Fruit fly (Drosophila melanogaster) whole organism, embryonic: ENCODE results near the gene Srpk79D.

Experiments used
- CG1024 ChIP-seq: fragments of 200-800 bp; sonication (Bioruptor generic); IDR thresholded peaks from 2 replicates; pipeline ENCODE4 v1.3.6; 2022; ENCODE audit warnings: missing biosample characterization, missing genetic modification characterization
- CG10462 ChIP-seq: fragments of 200-800 bp; sonication (Bioruptor generic); optimal IDR thresholded peaks from 2 replicates; lab custom pipeline; 2016; ENCODE audit warnings: missing biosample characterization, missing genetic modification characterization
- CG10979 ChIP-seq: fragments of 200-800 bp; sonication (Bioruptor generic); optimal IDR thresholded peaks from 2 replicates; lab custom pipeline; 2018; ENCODE audit warnings: missing biosample characterization, mild to moderate bottlenecking, missing genetic modification characterization, moderate library complexity
- CG12104 ChIP-seq: fragments of 200-800 bp; sonication (Bioruptor generic); optimal IDR thresholded peaks from 3 replicates; lab custom pipeline; 2016; ENCODE audit warnings: missing biosample characterization, missing genetic modification characterization
- CG12155 ChIP-seq: fragments of 200-800 bp; sonication (Bioruptor generic); optimal IDR thresholded peaks from 3 replicates; lab custom pipeline; 2016; ENCODE audit warnings: missing biosample characterization, missing genetic modification characterization
- CG12744 ChIP-seq: fragments of 200-800 bp; sonication (Bioruptor generic); optimal IDR thresholded peaks from 2 replicates; lab custom pipeline; 2016; ENCODE audit warnings: missing biosample characterization, missing genetic modification characterization
- CG13424 ChIP-seq: fragments of 200-800 bp; sonication (Bioruptor generic); optimal IDR thresholded peaks from 2 replicates; lab custom pipeline; 2019; ENCODE audit warnings: missing biosample characterization, mild to moderate bottlenecking, missing genetic modification characterization, moderate library complexity
- CG14667 ChIP-seq: fragments of 200-800 bp; sonication (Bioruptor generic); IDR thresholded peaks from 2 replicates; pipeline ENCODE4 v1.3.6; 2022; ENCODE audit warnings: missing biosample characterization, missing genetic modification characterization
- CG15073 ChIP-seq: fragments of 200-800 bp; sonication (Bioruptor generic); optimal IDR thresholded peaks from 2 replicates; lab custom pipeline; 2016; ENCODE audit warnings: missing biosample characterization, missing genetic modification characterization
- CG18262 ChIP-seq: fragments of 200-800 bp; optimal IDR thresholded peaks from 3 replicates; lab custom pipeline; 2019; ENCODE audit warnings: missing biosample characterization, mild to moderate bottlenecking, missing genetic modification characterization, moderate library complexity
- CG2202 ChIP-seq: fragments of 200-800 bp; sonication (Bioruptor generic); optimal IDR thresholded peaks from 2 replicates; lab custom pipeline; 2018; ENCODE audit warnings: missing biosample characterization, mild to moderate bottlenecking, missing genetic modification characterization
- CG33557 ChIP-seq: fragments of 200-800 bp; sonication (Bioruptor generic); optimal IDR thresholded peaks from 2 replicates; lab custom pipeline; 2019; ENCODE audit warnings: missing biosample characterization, mild to moderate bottlenecking, missing genetic modification characterization, moderate library complexity
- CG42726 ChIP-seq: fragments of 200-800 bp; sonication (Bioruptor generic); IDR thresholded peaks from 2 replicates; pipeline ENCODE4 v1.3.6; 2022; ENCODE audit warnings: missing biosample characterization, missing genetic modification characterization; ENCODE audit not compliant: partially characterized antibody
- CG6254 ChIP-seq: fragments of 200-800 bp; sonication (Bioruptor generic); optimal IDR thresholded peaks from 3 replicates; lab custom pipeline; 2017; ENCODE audit warnings: mild to moderate bottlenecking, missing biosample characterization, missing genetic modification reagents, missing genetic modification characterization
- Dad ChIP-seq: fragments of 200-800 bp; sonication (Bioruptor generic); optimal IDR thresholded peaks from 3 replicates; lab custom pipeline; 2016; ENCODE audit warnings: missing biosample characterization, missing genetic modification characterization
- Doc3 ChIP-seq: fragments of 200-800 bp; sonication (Bioruptor generic); IDR thresholded peaks from 3 replicates; pipeline ENCODE4 v1.3.6; 2022; ENCODE audit warnings: missing biosample characterization, missing genetic modification characterization; ENCODE audit not compliant: partially characterized antibody
- E2f1 ChIP-seq: fragments of 200-800 bp; sonication (Bioruptor generic); IDR thresholded peaks from 2 replicates; pipeline ENCODE4 v1.3.6; 2022; ENCODE audit warnings: missing biosample characterization, missing genetic modification characterization
- GATAe ChIP-seq: fragments of 200-800 bp; sonication (Bioruptor generic); conservative IDR thresholded peaks from 2 replicates; pipeline ENCODE4 v1.3.6; 2022; ENCODE audit warnings: missing biosample characterization, missing genetic modification characterization
- HHEX ChIP-seq: fragments of 200-800 bp; sonication (Bioruptor generic); optimal IDR thresholded peaks from 3 replicates; lab custom pipeline; 2017; ENCODE audit warnings: missing biosample characterization, mild to moderate bottlenecking, missing genetic modification characterization, missing genetic modification reagents
- Hr51 ChIP-seq, 2 experiments: fragments of 200-800 bp; sonication (Bioruptor generic); optimal IDR thresholded peaks; 2 replicates in 1 of 2; 3 replicates in 1 of 2; lab custom pipeline; 2016 to 2018; ENCODE audit warnings: missing biosample characterization in 2 of 2, missing genetic modification characterization in 2 of 2, mild to moderate bottlenecking in 1 of 2, moderate library complexity in 1 of 2
- Mad ChIP-seq: fragments of 200-800 bp; sonication (Bioruptor generic); optimal IDR thresholded peaks from 2 replicates; lab custom pipeline; 2016; ENCODE audit warnings: missing biosample characterization, missing genetic modification characterization
- Myb ChIP-seq: fragments of 200-800 bp; sonication (Bioruptor generic); optimal IDR thresholded peaks from 2 replicates; lab custom pipeline; 2016; ENCODE audit warnings: missing biosample characterization, missing genetic modification characterization
- NC2α ChIP-seq: fragments of 200-800 bp; sonication (Bioruptor generic); optimal IDR thresholded peaks from 2 replicates; lab custom pipeline; 2016; ENCODE audit warnings: missing biosample characterization, missing genetic modification characterization
- NC2β ChIP-seq: fragments of 200-800 bp; sonication (Bioruptor generic); optimal IDR thresholded peaks from 2 replicates; lab custom pipeline; 2016; ENCODE audit warnings: missing biosample characterization, missing genetic modification characterization
- Neu2 ChIP-seq: fragments of 200-800 bp; sonication (Bioruptor generic); optimal IDR thresholded peaks from 3 replicates; lab custom pipeline; 2016; ENCODE audit warnings: missing biosample characterization, missing genetic modification characterization, borderline replicate concordance
- Nf-YA ChIP-seq: fragments of 200-800 bp; sonication (Bioruptor generic); IDR thresholded peaks from 2 replicates; pipeline ENCODE4 v1.3.6; 2022; ENCODE audit warnings: missing biosample characterization, missing genetic modification characterization
- PHDP ChIP-seq: fragments of 200-800 bp; sonication (Bioruptor generic); optimal IDR thresholded peaks from 3 replicates; lab custom pipeline; 2018; ENCODE audit warnings: missing biosample characterization, mild to moderate bottlenecking, missing genetic modification characterization, moderate library complexity
- Ravus ChIP-seq: fragments of 200-800 bp; sonication (Bioruptor generic); IDR thresholded peaks from 2 replicates; pipeline ENCODE4 v1.3.6; 2022; ENCODE audit warnings: missing biosample characterization, missing genetic modification characterization
- ato ChIP-seq: fragments of 200-800 bp; sonication (Bioruptor generic); IDR thresholded peaks from 2 replicates; pipeline ENCODE4 v1.3.6; 2022; ENCODE audit warnings: missing biosample characterization, missing genetic modification characterization; ENCODE audit not compliant: partially characterized antibody
- br ChIP-seq: fragments of >200 bp; optimal IDR thresholded peaks from 2 replicates; lab custom pipeline; 2017
- btn ChIP-seq: fragments of 200-800 bp; sonication (Bioruptor generic); optimal IDR thresholded peaks from 2 replicates; lab custom pipeline; 2016; ENCODE audit warnings: missing biosample characterization, missing genetic modification characterization
- chinmo ChIP-seq: fragments of 200-800 bp; sonication (Bioruptor generic); IDR thresholded peaks from 4 replicates; pipeline ENCODE4 v1.3.6; 2022; ENCODE audit warnings: missing biosample characterization, missing genetic modification characterization; ENCODE audit not compliant: partially characterized antibody
- chm ChIP-seq: fragments of 200-800 bp; sonication (Bioruptor generic); IDR thresholded peaks from 2 replicates; pipeline ENCODE4 v1.3.6; 2022; ENCODE audit warnings: missing biosample characterization, missing genetic modification characterization
- crp ChIP-seq, 2 experiments: fragments of 200-800 bp; sonication (Bioruptor generic); optimal IDR thresholded peaks; 2 replicates in 1 of 2; 3 replicates in 1 of 2; lab custom pipeline; 2017; ENCODE audit warnings: missing biosample characterization in 2 of 2, missing genetic modification characterization in 2 of 2, mild to moderate bottlenecking in 1 of 2, moderate library complexity in 1 of 2
- gro ChIP-seq: fragments of 200-800 bp; sonication (Bioruptor generic); optimal IDR thresholded peaks from 2 replicates; lab custom pipeline; 2016; ENCODE audit warnings: missing biosample characterization, missing genetic modification characterization
- gsb ChIP-seq: fragments of 200-800 bp; sonication (Bioruptor generic); IDR thresholded peaks from 2 replicates; pipeline ENCODE4 v1.3.6; 2022; ENCODE audit warnings: missing biosample characterization, missing genetic modification characterization
- h ChIP-seq: fragments of >200 bp; optimal IDR thresholded peaks from 2 replicates; lab custom pipeline; 2017
- insv ChIP-seq, 2 experiments: fragments of 200-800 bp; sonication (Bioruptor generic); optimal IDR thresholded peaks; 3 replicates each; lab custom pipeline; 2016 to 2018; ENCODE audit warnings: missing biosample characterization in 2 of 2, missing genetic modification characterization in 2 of 2
- inv ChIP-seq: fragments of 200-800 bp; sonication (Bioruptor generic); IDR thresholded peaks from 2 replicates; pipeline ENCODE4 v1.3.6; 2022; ENCODE audit warnings: missing biosample characterization, missing genetic modification characterization; ENCODE audit not compliant: partially characterized antibody
- kay ChIP-seq: fragments of 200-800 bp; sonication (Bioruptor generic); optimal IDR thresholded peaks from 2 replicates; lab custom pipeline; 2016; ENCODE audit warnings: missing biosample characterization, missing genetic modification characterization
- lmd ChIP-seq: fragments of 200-800 bp; sonication (Bioruptor generic); IDR thresholded peaks from 2 replicates; pipeline ENCODE4 v1.3.6; 2022; ENCODE audit warnings: missing biosample characterization, missing genetic modification characterization
- nmo ChIP-seq: fragments of 200-800 bp; sonication (Bioruptor generic); optimal IDR thresholded peaks from 2 replicates; lab custom pipeline; 2018; ENCODE audit warnings: missing biosample characterization, mild to moderate bottlenecking, missing genetic modification characterization, moderate library complexity
- sens-2 ChIP-seq: fragments of 200-800 bp; sonication (Bioruptor generic); IDR thresholded peaks from 2 replicates; pipeline ENCODE4 v1.3.6; 2022; ENCODE audit warnings: missing biosample characterization, missing genetic modification characterization
- slp2 ChIP-seq: fragments of 200-800 bp; sonication (Bioruptor generic); optimal IDR thresholded peaks from 2 replicates; lab custom pipeline; 2016; ENCODE audit warnings: missing biosample characterization, missing genetic modification characterization
- stc ChIP-seq: fragments of 200-800 bp; sonication (Bioruptor generic); IDR thresholded peaks from 2 replicates; pipeline ENCODE4 v1.3.6; 2022; ENCODE audit warnings: missing biosample characterization, missing genetic modification characterization
- tin ChIP-seq: fragments of 200-800 bp; sonication (Bioruptor generic); optimal IDR thresholded peaks from 3 replicates; lab custom pipeline; 2016; ENCODE audit warnings: missing biosample characterization, missing genetic modification characterization
- toy ChIP-seq: fragments of 200-800 bp; sonication (Bioruptor generic); IDR thresholded peaks from 2 replicates; pipeline ENCODE4 v1.3.6; 2022; ENCODE audit warnings: missing biosample characterization, missing genetic modification characterization
- trem ChIP-seq: fragments of 200-800 bp; optimal IDR thresholded peaks from 3 replicates; lab custom pipeline; 2019; ENCODE audit warnings: missing biosample characterization, mild to moderate bottlenecking, missing genetic modification characterization, moderate library complexity
- unpg ChIP-seq: fragments of 200-800 bp; sonication (Bioruptor generic); optimal IDR thresholded peaks from 3 replicates; lab custom pipeline; 2018; ENCODE audit warnings: missing biosample characterization, mild to moderate bottlenecking, missing genetic modification characterization, moderate library complexity
- vnd ChIP-seq: fragments of 200-800 bp; sonication (Bioruptor generic); IDR thresholded peaks from 3 replicates; pipeline ENCODE4 v1.3.6; 2022; ENCODE audit warnings: missing biosample characterization, missing genetic modification characterization; ENCODE audit not compliant: partially characterized antibody
- vvl ChIP-seq: fragments of 200-800 bp; sonication (Bioruptor generic); IDR thresholded peaks from 2 replicates; pipeline ENCODE4 v1.3.6; 2022; ENCODE audit warnings: missing biosample characterization, missing genetic modification characterization
- zfh2 ChIP-seq: fragments of 200-800 bp; sonication (Bioruptor generic); optimal IDR thresholded peaks from 2 replicates; lab custom pipeline; 2016; ENCODE audit warnings: missing biosample characterization, missing genetic modification characterization

Gene Srpk79D

DNA sequence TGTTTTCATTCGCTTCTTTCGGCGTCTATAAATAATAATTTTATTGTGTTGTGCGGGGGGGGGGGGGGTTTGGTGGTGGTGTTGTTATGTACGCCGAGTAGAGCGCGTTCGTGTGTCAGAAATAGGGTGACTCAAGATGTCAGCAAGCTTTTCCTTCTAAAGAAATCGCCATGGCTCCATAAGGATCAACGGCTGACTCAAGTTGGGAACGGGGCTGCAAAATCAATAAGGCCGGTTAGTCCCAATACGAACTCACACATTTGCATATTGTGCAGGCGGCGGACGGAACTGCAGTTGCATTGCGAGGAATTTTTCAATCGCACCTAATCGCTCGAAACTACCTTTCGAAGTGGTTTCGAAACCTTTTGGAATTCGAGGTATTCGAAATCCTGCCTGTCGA is 2.8 kb downstream of the Srpk79D start (continued):
- peak; percentile 57; the same call in 1 of the 2 replicates for TF ChIP-seq stc (GFP tag; lab: Robert Waterston, UW)
- TF ChIP-seq CG15073 (GFP tag; lab: Kevin White, UChicago): no peak
- no peak for TF ChIP-seq CG6254 (GFP tag; lab: Kevin White, UChicago)
- TF ChIP-seq CG33557 (GFP tag; lab: Kevin White, UChicago): no peak
- TF ChIP-seq crp (GFP tag; optimal IDR thresholded peaks at IDR 0.05; lab: Kevin White, UChicago): no peak
- TF ChIP-seq lmd (GFP tag; lab: Robert Waterston, UW): peak; percentile 70
- no peak for TF ChIP-seq toy
- peak; percentile 36; the same call in 1 of the 2 replicates for TF ChIP-seq E2f1
- TF ChIP-seq GATAe: no peak
- TF ChIP-seq trem (tag; lab: Kevin White, UChicago): no peak
- no peak for TF ChIP-seq CG12155 (GFP tag; lab: Kevin White, UChicago)
- TF ChIP-seq vnd (GFP tag; lab: Robert Waterston, UW): no peak
- no peak for TF ChIP-seq Neu2 (GFP tag; lab: Kevin White, UChicago)
- no peak for TF ChIP-seq NC2β (GFP tag; lab: Kevin White, UChicago)
- TF ChIP-seq CG2202: no peak
- TF ChIP-seq kay: no peak
- no peak for TF ChIP-seq sens-2
- no peak for TF ChIP-seq chinmo (GFP tag; lab: Robert Waterston, UW)
- TF ChIP-seq zfh2 (GFP tag; lab: Kevin White, UChicago): peak; percentile 11
- TF ChIP-seq Ravus: no peak
- TF ChIP-seq CG42726 (GFP tag; lab: Robert Waterston, UW): no peak
- no peak for TF ChIP-seq HHEX (GFP tag; lab: Kevin White, UChicago)
- no peak for TF ChIP-seq ato (GFP tag; lab: Robert Waterston, UW)
- peak; percentile 30 for TF ChIP-seq vvl (GFP tag; lab: Robert Waterston, UW)
- TF ChIP-seq chm (GFP tag; lab: Robert Waterston, UW): no peak
- TF ChIP-seq Dad (GFP tag; lab: Kevin White, UChicago): no peak
- no peak for TF ChIP-seq CG12104 (GFP tag; lab: Kevin White, UChicago)
- TF ChIP-seq CG12744: no peak
- no peak for TF ChIP-seq CG10462 (GFP tag; lab: Kevin White, UChicago)
- no peak for TF ChIP-seq h (lab: Kevin White, UChicago)
- no peak for TF ChIP-seq CG10979 (tag; lab: Kevin White, UChicago)
- no peak for TF ChIP-seq nmo (GFP tag; lab: Kevin White, UChicago)
- no peak for TF ChIP-seq slp2 (GFP tag; lab: Kevin White, UChicago)
- TF ChIP-seq btn (GFP tag; lab: Kevin White, UChicago): no peak
- peak; percentile 30; the same call in 1 of the 2 replicates for TF ChIP-seq gsb (GFP tag; lab: Robert Waterston, UW)
- TF ChIP-seq Myb: no peak
- no peak for TF ChIP-seq inv
- TF ChIP-seq gro (GFP tag; lab: Kevin White, UChicago): peak; percentile 4
- TF ChIP-seq Hr51 (GFP tag; optimal IDR thresholded peaks at IDR 0.05; lab: Kevin White, UChicago): peak in 1 of 2 experiments; percentile 64
- peak; percentile 58 for TF ChIP-seq CG13424 (tag; lab: Kevin White, UChicago)
- TF ChIP-seq Nf-YA (GFP tag; lab: Robert Waterston, UW): no peak
- TF ChIP-seq CG18262 (tag; lab: Kevin White, UChicago): no peak
- TF ChIP-seq CG14667 (GFP tag; lab: Robert Waterston, UW): peak; percentile 42; the same call in 1 of the 2 replicates
- TF ChIP-seq Mad (GFP tag; lab: Kevin White, UChicago): no peak
- TF ChIP-seq unpg (GFP tag; lab: Kevin White, UChicago): peak; percentile 59
- no peak for TF ChIP-seq insv (GFP tag; optimal IDR thresholded peaks at IDR 0.05; lab: Kevin White, UChicago)
- TF ChIP-seq PHDP: peak; percentile 62
- no peak for TF ChIP-seq CG1024 (GFP tag; lab: Robert Waterston, UW)
- TF ChIP-seq NC2α (GFP tag; lab: Kevin White, UChicago): no peak
- TF ChIP-seq tin (GFP tag; lab: Kevin White, UChicago): no peak
- TF ChIP-seq Doc3: no peak
- TF ChIP-seq br (lab: Kevin White, UChicago): no peak
